Worm (Caenorhabditis elegans): ENCODE results near the gene ssup-72.

Gene ssup-72

DNA sequence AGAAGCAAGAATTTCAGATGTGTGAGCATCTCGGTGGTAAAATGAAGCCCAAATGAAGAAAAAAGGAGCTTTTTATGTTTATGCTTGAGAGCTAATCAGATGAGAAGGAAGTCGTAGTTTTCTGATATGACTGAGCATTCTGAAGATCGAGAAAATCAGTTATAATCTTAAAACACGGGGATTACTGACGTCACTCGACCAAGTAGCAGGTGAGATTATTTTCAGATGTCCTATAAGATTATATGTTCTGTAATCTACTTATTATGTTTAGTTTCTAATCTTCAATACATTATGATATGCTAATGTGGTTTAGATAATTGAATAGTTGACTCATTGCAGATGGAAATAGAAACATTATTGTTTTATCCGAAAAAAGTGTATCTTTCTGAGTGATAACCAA lies 30.6 kb upstream of the ssup-72 start, which contains the start of gene ins-14:
Gene ins-14, minus strand, starts transcription at position 32 of the 400 bp plus-strand sequence.
- no peak for TF ChIP-seq nhr-237 (tag; optimal IDR thresholded peaks at IDR 0.05)
- TF ChIP-seq unc-39 (tag; optimal IDR thresholded peaks at IDR 0.05), result no peak
- no peak for TF ChIP-seq ztf-11 (tag; optimal IDR thresholded peaks at IDR 0.05)
- TF ChIP-seq ceh-43 (GFP tag; optimal IDR thresholded peaks at IDR 0.05), result no peak
- TF ChIP-seq sem-2 (GFP tag; optimal IDR thresholded peaks at IDR 0.05), result no peak
- no peak for TF ChIP-seq ceh-83 (GFP tag; optimal IDR thresholded peaks at IDR 0.05)
- no peak for TF ChIP-seq flh-1 (GFP tag; optimal IDR thresholded peaks at IDR 0.05)
- TF ChIP-seq mab-5 (tag; optimal IDR thresholded peaks at IDR 0.05), result no peak
- no peak for TF ChIP-seq mep-1 (tag; optimal IDR thresholded peaks at IDR 0.05)

DNA sequence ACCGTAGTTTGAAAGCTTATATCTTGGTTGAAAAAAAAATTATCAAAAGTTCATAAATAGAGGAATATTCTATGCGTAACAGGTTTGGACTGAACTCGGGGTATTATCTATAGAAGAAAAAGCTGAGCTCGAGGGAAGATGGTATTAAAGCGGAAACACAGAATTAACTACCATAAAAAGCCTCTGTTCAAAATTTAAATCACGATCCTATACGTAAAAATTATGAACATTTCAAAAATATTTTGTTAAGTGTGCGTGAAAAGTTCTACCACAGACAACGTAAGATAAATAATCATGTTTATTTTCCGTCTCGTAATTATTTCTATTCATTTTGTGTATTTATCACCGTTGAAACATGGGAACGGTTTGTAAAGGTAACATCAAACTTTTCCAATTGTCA lies 30.0 kb upstream of the ssup-72 start, which contains the start of gene F41G3.5:
Gene F41G3.5, plus strand, starts transcription at position 301 of the 400 bp plus-strand sequence.
- no peak for TF ChIP-seq lin-32 (GFP tag; optimal IDR thresholded peaks at IDR 0.05)
- no peak for TF ChIP-seq elt-1 (tag; optimal IDR thresholded peaks at IDR 0.05; ENCODE audit: borderline replicate concordance, insufficient read depth)
- TF ChIP-seq lsy-2 (tag; optimal IDR thresholded peaks at IDR 0.05), result no peak
- TF ChIP-seq flh-1 (GFP tag; optimal IDR thresholded peaks at IDR 0.05), result no peak
- no peak for TF ChIP-seq ceh-39 (tag; optimal IDR thresholded peaks at IDR 0.05)
- TF ChIP-seq nhr-12 (tag; optimal IDR thresholded peaks at IDR 0.05), result no peak
- TF ChIP-seq sptf-1 (tag; optimal IDR thresholded peaks at IDR 0.05), result no peak
- no peak for TF ChIP-seq cnd-1 (tag; optimal IDR thresholded peaks at IDR 0.05)

DNA sequence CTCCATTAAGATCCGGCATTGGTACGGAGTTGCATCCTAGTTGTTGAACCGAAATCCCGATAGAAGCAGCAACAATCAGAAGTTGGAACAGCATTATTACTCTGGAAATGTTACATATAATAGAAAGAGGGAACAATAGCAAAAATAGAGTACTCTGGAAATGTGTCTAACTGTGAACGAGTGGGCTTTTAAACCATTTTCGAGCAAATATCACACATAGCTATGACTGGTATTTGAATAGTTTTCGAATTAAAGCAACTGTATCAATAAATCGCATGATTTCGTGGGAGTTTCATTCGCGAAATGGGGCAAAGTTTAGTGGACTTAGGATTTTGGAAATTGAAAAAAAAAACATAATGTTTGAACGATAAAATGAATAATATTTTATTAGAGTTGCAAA lies 27.0 kb upstream of the ssup-72 start, which contains the start of gene F41G3.10:
Gene F41G3.10, minus strand, starts transcription at position 101 of the 400 bp plus-strand sequence.
- no peak for TF ChIP-seq flh-1 (GFP tag; optimal IDR thresholded peaks at IDR 0.05)
- TF ChIP-seq drap-1 (GFP tag; optimal IDR thresholded peaks at IDR 0.05), result no peak
- no peak for TF ChIP-seq zip-8 (tag; optimal IDR thresholded peaks at IDR 0.05)
- no peak for TF ChIP-seq unc-62 (GFP tag; optimal IDR thresholded peaks at IDR 0.05)
- no peak for TF ChIP-seq nhr-12 (tag; optimal IDR thresholded peaks at IDR 0.05)
- no peak for TF ChIP-seq unc-39 (tag; optimal IDR thresholded peaks at IDR 0.05)
- TF ChIP-seq mep-1 (tag; optimal IDR thresholded peaks at IDR 0.05), result no peak
- no peak for TF ChIP-seq elt-1 (tag; optimal IDR thresholded peaks at IDR 0.05; ENCODE audit: borderline replicate concordance, insufficient read depth)
- no peak for TF ChIP-seq sptf-1 (tag; optimal IDR thresholded peaks at IDR 0.05)
- TF ChIP-seq lin-13 (tag; optimal IDR thresholded peaks at IDR 0.05), result no peak

DNA sequence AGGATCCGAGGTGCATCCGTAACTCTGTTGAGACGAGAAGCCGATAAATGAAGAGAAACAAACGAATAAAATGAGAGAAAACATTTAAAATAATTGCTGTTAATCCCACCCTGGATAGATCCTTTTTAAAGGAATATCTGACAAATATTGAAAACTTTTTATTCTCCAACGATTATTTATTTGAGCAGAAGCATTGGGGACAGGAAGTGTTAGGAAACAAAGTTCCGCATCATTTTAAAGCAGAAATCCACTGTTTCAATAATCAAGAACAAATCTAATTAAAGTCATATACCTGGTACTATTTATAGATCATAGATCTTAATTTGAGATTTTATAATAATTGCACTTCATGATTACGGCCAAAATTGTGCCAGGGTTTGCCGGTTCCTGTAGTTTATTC lies 25.5 kb upstream of the ssup-72 start, which contains the start of gene F41G3.20:
Gene F41G3.20, minus strand, starts transcription at position 101 of the 400 bp plus-strand sequence.
- TF ChIP-seq hlh-1 (tag; optimal IDR thresholded peaks at IDR 0.05) (no peak), nhr-2 (tag; optimal IDR thresholded peaks at IDR 0.05) (no peak), pha-4 (tag; optimal IDR thresholded peaks at IDR 0.05) (no peak), flh-1 (GFP tag; optimal IDR thresholded peaks at IDR 0.05) (no peak), nhr-237 (tag; optimal IDR thresholded peaks at IDR 0.05) (no peak), zip-8 (tag; optimal IDR thresholded peaks at IDR 0.05) (no peak)

DNA sequence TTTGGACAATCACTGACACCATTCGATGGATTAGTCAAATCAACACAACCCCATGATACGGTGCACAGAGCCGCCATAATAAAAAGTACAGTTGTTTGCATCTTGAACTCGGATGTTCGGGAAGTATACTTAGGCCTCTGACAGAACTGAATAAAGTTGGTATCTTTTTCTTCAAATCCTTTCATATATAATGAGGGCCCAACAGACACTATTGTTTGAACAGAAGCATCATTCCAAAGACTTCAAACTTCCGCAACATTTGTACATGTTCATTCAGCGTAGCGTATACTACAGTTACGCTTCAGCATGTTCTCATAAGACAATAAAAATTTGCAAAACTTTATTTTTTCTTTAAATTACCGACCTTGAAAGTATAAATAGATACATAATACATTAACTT lies 24.4 kb upstream of the ssup-72 start, which contains the start of gene F41G3.19:
Gene F41G3.19, minus strand, starts transcription at position 101 of the 400 bp plus-strand sequence.
- TF ChIP-seq pha-4 (tag; optimal IDR thresholded peaks at IDR 0.05) (no peak), nhr-76 (tag; optimal IDR thresholded peaks at IDR 0.05) (no peak), unc-62 (GFP tag; optimal IDR thresholded peaks at IDR 0.05) (no peak), lin-13 (tag; optimal IDR thresholded peaks at IDR 0.05) (no peak), unc-120 (tag; optimal IDR thresholded peaks at IDR 0.05; ENCODE audit: poor library complexity, severe bottlenecking) (no peak), ztf-11 (tag; optimal IDR thresholded peaks at IDR 0.05) (no peak), ces-1 (GFP tag; optimal IDR thresholded peaks at IDR 0.05) (no peak), ceh-83 (GFP tag; optimal IDR thresholded peaks at IDR 0.05) (no peak)

DNA sequence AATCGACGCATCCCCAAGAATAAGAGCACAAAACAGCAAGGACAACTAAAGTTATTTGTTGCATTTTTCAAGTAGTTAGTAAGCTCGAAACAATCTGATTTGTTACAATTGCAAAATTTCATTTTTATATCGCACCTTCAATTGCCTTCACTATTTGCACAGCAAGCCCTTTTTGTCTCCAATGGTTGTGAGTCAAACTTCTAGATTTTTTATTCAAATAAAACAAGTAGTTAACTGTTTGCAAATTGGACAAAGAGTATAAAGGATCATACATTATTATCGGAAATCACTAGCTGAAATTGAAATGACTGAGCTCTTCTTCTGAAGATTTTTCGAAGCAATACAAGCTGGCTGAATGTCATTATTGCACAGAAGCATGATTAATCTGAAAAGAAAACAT lies 23.5 kb upstream of the ssup-72 start, which contains the start of gene F41G3.21:
Gene F41G3.21, minus strand, starts transcription at position 101 of the 400 bp plus-strand sequence.
- no peak for TF ChIP-seq ces-1 (GFP tag; optimal IDR thresholded peaks at IDR 0.05)
- TF ChIP-seq flh-1 (GFP tag; optimal IDR thresholded peaks at IDR 0.05), result no peak
- TF ChIP-seq mls-2 (tag; optimal IDR thresholded peaks at IDR 0.05), result no peak
- no peak for TF ChIP-seq drap-1 (GFP tag; optimal IDR thresholded peaks at IDR 0.05)

All from whole organism, mixed stage, embryonic.